Fruit fly (Drosophila melanogaster): ENCODE data around the gene Muc68D.

Gene Muc68D

dm6 chr3L:11815220-11815797 is 43.4 kb upstream of the Muc68D start, which contains the start of gene CG14130:
TSS of gene CG14130 (plus strand) at chr3L:11815444.
- TF ChIP-seq Dfd (GFP tag; optimal IDR thresholded peaks at IDR 0.05) = no peak
- TF ChIP-seq Vsx2 (GFP tag; optimal IDR thresholded peaks at IDR 0.05; ENCODE audit: partially characterized antibody) = peak; percentile 13

- TF ChIP-seq rgr (GFP tag; optimal IDR thresholded peaks at IDR 0.05) (no peak), Mio (GFP tag; optimal IDR thresholded peaks at IDR 0.05) (no peak), usp (GFP tag; optimal IDR thresholded peaks at IDR 0.05) (no peak), N (GFP tag; optimal IDR thresholded peaks at IDR 0.05) (no peak), pan (optimal IDR thresholded peaks at IDR 0.05) (no peak), OdsH (GFP tag; optimal IDR thresholded peaks at IDR 0.05) (no peak), dl (GFP tag; optimal IDR thresholded peaks at IDR 0.05; ENCODE audit: insufficient read depth in 1 of 2, partially characterized antibody in 2 of 2) (no peak), brk (GFP tag; optimal IDR thresholded peaks at IDR 0.05) (no peak), Hr83 (GFP tag; optimal IDR thresholded peaks at IDR 0.05; ENCODE audit: poor library complexity, severe bottlenecking) (no peak), dsf (GFP tag; optimal IDR thresholded peaks at IDR 0.05; ENCODE audit: borderline replicate concordance) (no peak), fru (GFP tag; optimal IDR thresholded peaks at IDR 0.05) (no peak), Myc (optimal IDR thresholded peaks at IDR 0.05) (no peak), HLH106 (tag; optimal IDR thresholded peaks at IDR 0.05) (no peak), Hr78 (GFP tag; optimal IDR thresholded peaks at IDR 0.05) (no peak), Rel (GFP tag; optimal IDR thresholded peaks at IDR 0.05) (no peak), Rel (tag; optimal IDR thresholded peaks at IDR 0.05) (no peak), tai (GFP tag; optimal IDR thresholded peaks at IDR 0.05) (no peak), sv (GFP tag; optimal IDR thresholded peaks at IDR 0.05) (no peak), Dfd (GFP tag; optimal IDR thresholded peaks at IDR 0.05) (no peak), Hnf4 (GFP tag; optimal IDR thresholded peaks at IDR 0.05) (no peak)
Measured at dm6 chr3L:11814655-11815054, 42.7 kb upstream of the Muc68D start, which contains the start of gene Cubn2. TSS of gene Cubn2 (minus strand) at chr3L:11814755.

dm6 chr3L:11801622-11802021 is 29.7 kb upstream of the Muc68D start:
- TF ChIP-seq GATAd (GFP tag; optimal IDR thresholded peaks at IDR 0.05) = no peak
- TF ChIP-seq fru (GFP tag; optimal IDR thresholded peaks at IDR 0.05) = no peak

- TF ChIP-seq CG9705 (GFP tag; optimal IDR thresholded peaks at IDR 0.05) (no peak), Dfd (GFP tag; optimal IDR thresholded peaks at IDR 0.05) (no peak), Myc (optimal IDR thresholded peaks at IDR 0.05) (no peak), psq (GFP tag; optimal IDR thresholded peaks at IDR 0.05) (no peak), Hr83 (GFP tag; optimal IDR thresholded peaks at IDR 0.05; ENCODE audit: poor library complexity, severe bottlenecking) (no peak), br (GFP tag; optimal IDR thresholded peaks at IDR 0.05) (no peak), sage (GFP tag; optimal IDR thresholded peaks at IDR 0.05) (no peak), woc (GFP tag; optimal IDR thresholded peaks at IDR 0.05) (no peak), Vsx2 (GFP tag; optimal IDR thresholded peaks at IDR 0.05; ENCODE audit: partially characterized antibody) (no peak), Mio (GFP tag; optimal IDR thresholded peaks at IDR 0.05) (no peak), ey (GFP tag; optimal IDR thresholded peaks at IDR 0.05) (no peak), OdsH (GFP tag; optimal IDR thresholded peaks at IDR 0.05) (no peak), brk (GFP tag; optimal IDR thresholded peaks at IDR 0.05) (no peak), usp (GFP tag; optimal IDR thresholded peaks at IDR 0.05) (no peak), Sp1 (GFP tag; optimal IDR thresholded peaks at IDR 0.05) (no peak)
Measured at dm6 chr3L:11800761-11801160, 28.8 kb upstream of the Muc68D start, which contains the start of gene Gcat. TSS of gene Gcat (minus strand) at chr3L:11800861.

dm6 chr3L:11795440-11795983 is 23.6 kb upstream of the Muc68D start, which contains the start of gene Klp68D:
TSS of gene Klp68D (plus strand) at chr3L:11795614.
- TF ChIP-seq rgr (GFP tag; optimal IDR thresholded peaks at IDR 0.05) (no peak), tai (GFP tag; optimal IDR thresholded peaks at IDR 0.05) (no peak), ey (GFP tag; optimal IDR thresholded peaks at IDR 0.05) (no peak), OdsH (GFP tag; optimal IDR thresholded peaks at IDR 0.05) (no peak), Rel (GFP tag; optimal IDR thresholded peaks at IDR 0.05) (no peak), Rel (tag; optimal IDR thresholded peaks at IDR 0.05) (no peak), Hr78 (GFP tag; optimal IDR thresholded peaks at IDR 0.05) (no peak), h (GFP tag; optimal IDR thresholded peaks at IDR 0.05) (no peak), N (GFP tag; optimal IDR thresholded peaks at IDR 0.05) (no peak), CG9705 (GFP tag; optimal IDR thresholded peaks at IDR 0.05) (no peak), Vsx2 (GFP tag; optimal IDR thresholded peaks at IDR 0.05; ENCODE audit: partially characterized antibody) (no peak), lola (GFP tag; optimal IDR thresholded peaks at IDR 0.05) (no peak), Dfd (GFP tag; optimal IDR thresholded peaks at IDR 0.05) (no peak), HLH106 (tag; optimal IDR thresholded peaks at IDR 0.05) (no peak), Mio (GFP tag; optimal IDR thresholded peaks at IDR 0.05) (no peak), jim (GFP tag; optimal IDR thresholded peaks at IDR 0.05) (no peak), usp (GFP tag; optimal IDR thresholded peaks at IDR 0.05) (no peak)
